Fruit fly (Drosophila melanogaster) whole organism, prepupa: ENCODE measurements around the gene Tmhs.

Source experiments
- Blimp-1 ChIP-seq: fragments of 200-800 bp; sonication (Bioruptor generic); optimal IDR thresholded peaks from 3 replicates; lab custom pipeline; 2017; ENCODE audit warnings: missing biosample characterization, missing genetic modification characterization, mild to moderate bottlenecking, moderate library complexity, missing genetic modification reagents
- CG10669 ChIP-seq: fragments of 200-800 bp; sonication (Bioruptor generic); optimal IDR thresholded peaks from 3 replicates; lab custom pipeline; 2018; ENCODE audit warnings: missing biosample characterization, mild to moderate bottlenecking, missing genetic modification characterization, moderate library complexity
- CG11294 ChIP-seq: fragments of 200-800 bp; sonication (Bioruptor generic); IDR thresholded peaks from 2 replicates; pipeline ENCODE4 v1.3.6; 2022; ENCODE audit warnings: missing biosample characterization, missing genetic modification characterization
- CG11762 ChIP-seq: fragments of 200-800 bp; sonication (Bioruptor generic); optimal IDR thresholded peaks from 3 replicates; lab custom pipeline; 2016; ENCODE audit warnings: missing biosample characterization, missing genetic modification characterization; ENCODE audit not compliant: insufficient read depth
- CG11902 ChIP-seq: fragments of 200-800 bp; sonication (Bioruptor generic); optimal IDR thresholded peaks from 3 replicates; lab custom pipeline; 2016; ENCODE audit warnings: missing biosample characterization, missing genetic modification characterization
- CG15336 ChIP-seq: fragments of 200-800 bp; sonication (Bioruptor generic); IDR thresholded peaks from 2 replicates; pipeline ENCODE4 v1.3.6; 2022; ENCODE audit warnings: missing biosample characterization, missing genetic modification characterization
- CG1621 ChIP-seq: fragments of 200-800 bp; sonication (Bioruptor generic); optimal IDR thresholded peaks from 3 replicates; lab custom pipeline; 2018; ENCODE audit warnings: missing biosample characterization, mild to moderate bottlenecking, missing genetic modification characterization
- CG16779 ChIP-seq: fragments of 200-800 bp; sonication (Bioruptor generic); optimal IDR thresholded peaks from 3 replicates; lab custom pipeline; 2017; ENCODE audit warnings: missing biosample characterization, mild to moderate bottlenecking, missing genetic modification characterization
- CG3032 ChIP-seq: fragments of 200-800 bp; optimal IDR thresholded peaks from 2 replicates; lab custom pipeline; 2019; ENCODE audit warnings: missing biosample characterization, mild to moderate bottlenecking, missing genetic modification characterization, moderate library complexity
- CG31627 ChIP-seq: fragments of 200-800 bp; sonication (Bioruptor generic); optimal IDR thresholded peaks from 3 replicates; lab custom pipeline; 2016; ENCODE audit warnings: missing biosample characterization, missing genetic modification characterization
- CG32006 ChIP-seq: fragments of 200-800 bp; sonication (Bioruptor generic); optimal IDR thresholded peaks from 3 replicates; lab custom pipeline; 2017; ENCODE audit warnings: missing biosample characterization, mild to moderate bottlenecking, missing genetic modification characterization
- CG34406 ChIP-seq: fragments of 200-800 bp; sonication (Bioruptor generic); optimal IDR thresholded peaks from 3 replicates; lab custom pipeline; 2016; ENCODE audit warnings: missing biosample characterization, missing genetic modification characterization
- CG3919 ChIP-seq: fragments of 200-800 bp; sonication (Bioruptor generic); optimal IDR thresholded peaks from 3 replicates; lab custom pipeline; 2016; ENCODE audit warnings: missing biosample characterization, missing genetic modification characterization
- CG4318 ChIP-seq: fragments of 200-800 bp; sonication (Bioruptor generic); optimal IDR thresholded peaks from 3 replicates; lab custom pipeline; 2017; ENCODE audit warnings: missing biosample characterization, mild to moderate bottlenecking, missing genetic modification characterization
- CG6163 ChIP-seq: fragments of 200-800 bp; sonication (Bioruptor generic); IDR thresholded peaks from 3 replicates; pipeline ENCODE4 v1.3.6; 2022; ENCODE audit warnings: missing biosample characterization, missing genetic modification characterization
- CG6792 ChIP-seq: fragments of 200-800 bp; sonication (Bioruptor generic); optimal IDR thresholded peaks from 3 replicates; lab custom pipeline; 2016; ENCODE audit warnings: missing biosample characterization, missing genetic modification characterization
- CG6808 ChIP-seq: fragments of 200-800 bp; sonication (Bioruptor generic); optimal IDR thresholded peaks from 3 replicates; lab custom pipeline; 2017; ENCODE audit warnings: missing biosample characterization, missing genetic modification characterization, mild to moderate bottlenecking, moderate library complexity, missing genetic modification reagents
- CG6854 ChIP-seq: fragments of 200-800 bp; sonication (Bioruptor generic); optimal IDR thresholded peaks from 2 replicates; lab custom pipeline; 2017; ENCODE audit warnings: missing biosample characterization, mild to moderate bottlenecking, missing genetic modification characterization
- CG7368 ChIP-seq: fragments of 200-800 bp; sonication (Bioruptor generic); optimal IDR thresholded peaks from 3 replicates; lab custom pipeline; 2016; ENCODE audit warnings: missing biosample characterization, missing genetic modification characterization
- CG8119 ChIP-seq: fragments of 200-800 bp; sonication (Bioruptor generic); IDR thresholded peaks from 3 replicates; pipeline ENCODE4 v1.3.6; 2022; ENCODE audit warnings: missing biosample characterization, missing genetic modification characterization
- CG8319 ChIP-seq: fragments of 200-800 bp; sonication (Bioruptor generic); optimal IDR thresholded peaks from 3 replicates; lab custom pipeline; 2016; ENCODE audit warnings: missing biosample characterization, missing genetic modification characterization
- CG8632 ChIP-seq: fragments of 200-800 bp; sonication (Bioruptor generic); optimal IDR thresholded peaks from 3 replicates; lab custom pipeline; 2016; ENCODE audit warnings: missing biosample characterization, missing genetic modification characterization
- CG9139 ChIP-seq: fragments of 200-800 bp; sonication (Bioruptor generic); optimal IDR thresholded peaks from 3 replicates; lab custom pipeline; 2017; ENCODE audit warnings: missing biosample characterization, mild to moderate bottlenecking, missing genetic modification characterization
- Eip78C ChIP-seq: fragments of 200-800 bp; sonication (Bioruptor generic); peaks from one replicate; lab custom pipeline; 2016; ENCODE audit warnings: missing biosample characterization, missing genetic modification characterization
- Ets21C ChIP-seq: fragments of 200-800 bp; sonication (Bioruptor generic); optimal IDR thresholded peaks from 3 replicates; lab custom pipeline; 2016; ENCODE audit warnings: missing biosample characterization, missing genetic modification characterization
- Ets96B ChIP-seq: fragments of 200-800 bp; optimal IDR thresholded peaks from 2 replicates; lab custom pipeline; 2019; ENCODE audit warnings: missing biosample characterization, mild to moderate bottlenecking, missing genetic modification characterization, moderate library complexity
- Gug ChIP-seq: fragments of 200-800 bp; sonication (Bioruptor generic); IDR thresholded peaks from 2 replicates; pipeline ENCODE4 v1.3.6; 2022; ENCODE audit warnings: missing biosample characterization, missing genetic modification characterization
- Hr39 ChIP-seq: fragments of 200-800 bp; sonication (Bioruptor generic); optimal IDR thresholded peaks from 2 replicates; lab custom pipeline; 2016; ENCODE audit warnings: missing biosample characterization, missing genetic modification characterization
- Hr4 ChIP-seq: fragments of 200-800 bp; sonication (Bioruptor generic); optimal IDR thresholded peaks from 3 replicates; lab custom pipeline; 2016; ENCODE audit warnings: missing biosample characterization, missing genetic modification characterization
- Met ChIP-seq: fragments of 200-800 bp; sonication (Bioruptor generic); optimal IDR thresholded peaks from 3 replicates; lab custom pipeline; 2016; ENCODE audit warnings: missing biosample characterization, missing genetic modification characterization
- OdsH ChIP-seq: fragments of 200-800 bp; sonication (Bioruptor generic); optimal IDR thresholded peaks from 3 replicates; lab custom pipeline; 2016; ENCODE audit warnings: missing biosample characterization, missing genetic modification characterization
- Sox102F ChIP-seq: fragments of 200-800 bp; sonication (Bioruptor generic); optimal IDR thresholded peaks from 2 replicates; lab custom pipeline; 2016; ENCODE audit warnings: missing biosample characterization, mild to moderate bottlenecking, missing genetic modification characterization
- Sox14 ChIP-seq: fragments of 200-800 bp; sonication (Bioruptor generic); optimal IDR thresholded peaks from 3 replicates; lab custom pipeline; 2016; ENCODE audit warnings: missing biosample characterization, missing genetic modification characterization
- achi ChIP-seq: fragments of 200-800 bp; sonication (Bioruptor generic); optimal IDR thresholded peaks from 3 replicates; lab custom pipeline; 2016; ENCODE audit warnings: missing biosample characterization, missing genetic modification characterization
- dac ChIP-seq: fragments of 200-800 bp; sonication (Bioruptor generic); optimal IDR thresholded peaks from 2 replicates; lab custom pipeline; 2017; ENCODE audit warnings: missing biosample characterization, mild to moderate bottlenecking, missing genetic modification characterization
- dsx ChIP-seq: fragments of 200-800 bp; optimal IDR thresholded peaks from 3 replicates; lab custom pipeline; 2019; ENCODE audit warnings: missing biosample characterization, mild to moderate bottlenecking, missing genetic modification characterization, moderate library complexity; ENCODE audit not compliant: poor library complexity, severe bottlenecking
- eg ChIP-seq: fragments of 200-800 bp; sonication (Bioruptor generic); IDR thresholded peaks from 3 replicates; pipeline ENCODE4 v1.3.6; 2022; ENCODE audit warnings: missing biosample characterization, missing genetic modification characterization
- lz ChIP-seq: fragments of 200-800 bp; sonication (Bioruptor generic); optimal IDR thresholded peaks from 3 replicates; lab custom pipeline; 2016; ENCODE audit warnings: missing biosample characterization, missing genetic modification characterization
- net ChIP-seq: fragments of 200-800 bp; sonication (Bioruptor generic); optimal IDR thresholded peaks from 3 replicates; lab custom pipeline; 2016; ENCODE audit warnings: missing biosample characterization, missing genetic modification characterization
- pdm3 ChIP-seq: fragments of 200-800 bp; sonication (Bioruptor generic); optimal IDR thresholded peaks from 3 replicates; lab custom pipeline; 2016; ENCODE audit warnings: missing biosample characterization, missing genetic modification characterization
- salr ChIP-seq, 2 experiments: fragments of 200-800 bp; sonication (Bioruptor generic); optimal IDR thresholded peaks; 3 replicates each; lab custom pipeline; 2016 to 2018; ENCODE audit warnings: missing biosample characterization in 2 of 2, missing genetic modification characterization in 2 of 2, mild to moderate bottlenecking in 1 of 2
- spab ChIP-seq: fragments of 200-800 bp; sonication (Bioruptor generic); optimal IDR thresholded peaks from 2 replicates; lab custom pipeline; 2017; ENCODE audit warnings: missing biosample characterization, mild to moderate bottlenecking, missing genetic modification characterization, missing genetic modification reagents
- ss ChIP-seq, 2 experiments: fragments of 200-800 bp; sonication (Bioruptor generic); optimal IDR thresholded peaks; 2 replicates in 1 of 2; 3 replicates in 1 of 2; lab custom pipeline; 2017 to 2018; ENCODE audit warnings: mild to moderate bottlenecking in 2 of 2, missing biosample characterization in 2 of 2, missing genetic modification characterization in 2 of 2, moderate library complexity in 1 of 2
- svp ChIP-seq: fragments of 200-800 bp; sonication (Bioruptor generic); peaks from one replicate; lab custom pipeline; 2016; ENCODE audit warnings: missing biosample characterization, missing genetic modification characterization

Tmhs gene

DNA sequence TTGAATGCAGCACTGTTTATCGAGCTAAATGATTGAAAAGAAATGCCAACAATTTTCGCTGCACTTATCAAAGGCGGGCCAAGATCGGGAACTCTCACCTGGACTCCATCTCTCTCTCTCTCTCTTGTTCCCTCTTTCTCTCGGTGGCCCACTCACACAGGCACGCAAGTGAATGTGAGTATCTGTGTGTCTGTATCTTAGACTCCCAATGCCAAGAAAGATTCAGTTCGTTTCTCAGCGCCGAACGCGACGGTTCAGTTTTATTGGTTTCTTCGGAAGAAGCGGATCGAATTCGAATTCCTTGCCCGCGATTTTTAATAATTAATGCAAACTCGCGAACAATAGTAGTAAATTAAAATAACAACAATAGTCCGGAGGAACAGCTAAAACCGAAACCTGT lies at the start of gene Tmhs:
Gene Tmhs, plus strand, starts transcription at position 222 of the 400 bp plus-strand sequence.
- TF ChIP-seq Sox102F (no peak), Ets21C (GFP tag; lab: Kevin White, UChicago) (no peak), CG10669 (GFP tag; lab: Kevin White, UChicago) (no peak), CG31627 (GFP tag; lab: Kevin White, UChicago) (no peak), CG32006 (GFP tag; lab: Kevin White, UChicago) (no peak), CG11762 (GFP tag; lab: Kevin White, UChicago) (no peak), CG15336 (no peak; the same call in 1 of the 2 replicates), salr (GFP tag; optimal IDR thresholded peaks at IDR 0.05; lab: Kevin White, UChicago) (no peak), CG6854 (GFP tag; lab: Kevin White, UChicago) (no peak), CG11294 (GFP tag; lab: Robert Waterston, UW) (no peak), CG6163 (peak; percentile 34; the same call in 1 of the 3 replicates), OdsH (GFP tag; lab: Kevin White, UChicago) (no peak), eg (GFP tag; lab: Robert Waterston, UW) (peak; percentile 45; the same call in 1 of the 3 replicates)

DNA sequence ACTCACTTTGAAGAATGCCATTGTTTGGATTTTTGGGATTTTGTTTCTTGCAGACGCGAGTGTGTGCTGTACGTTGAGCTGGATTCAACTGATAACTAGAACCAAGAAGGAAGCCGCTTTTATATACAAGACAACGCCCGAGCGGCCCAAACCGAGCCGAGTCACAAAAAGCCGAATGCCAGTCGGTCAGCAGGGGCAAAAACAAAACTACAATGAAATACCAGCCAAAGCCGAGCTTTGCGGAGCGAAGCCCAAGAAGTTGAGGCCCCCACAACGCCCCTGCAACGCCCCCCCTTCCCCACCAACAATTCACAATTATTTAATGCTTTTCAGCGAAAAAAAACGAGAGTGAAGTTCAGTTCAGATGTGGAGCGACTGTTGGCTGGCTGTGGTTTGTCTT lies 43.5 kb upstream of the Tmhs start, which contains the start of gene Cpr62Bc:
Gene Cpr62Bc, minus strand, starts transcription at position 101 of the 400 bp plus-strand sequence.
- TF ChIP-seq Gug (GFP tag; lab: Robert Waterston, UW), result no peak
- no peak for TF ChIP-seq CG34406 (GFP tag; lab: Kevin White, UChicago)
- TF ChIP-seq CG6808 (GFP tag; lab: Kevin White, UChicago), result no peak
- no peak for TF ChIP-seq spab (GFP tag; lab: Kevin White, UChicago)
- no peak for TF ChIP-seq CG7368 (GFP tag; lab: Kevin White, UChicago)
- TF ChIP-seq CG11762 (GFP tag; lab: Kevin White, UChicago), result no peak
- TF ChIP-seq Eip78C (GFP tag; lab: Kevin White, UChicago), result no peak

DNA sequence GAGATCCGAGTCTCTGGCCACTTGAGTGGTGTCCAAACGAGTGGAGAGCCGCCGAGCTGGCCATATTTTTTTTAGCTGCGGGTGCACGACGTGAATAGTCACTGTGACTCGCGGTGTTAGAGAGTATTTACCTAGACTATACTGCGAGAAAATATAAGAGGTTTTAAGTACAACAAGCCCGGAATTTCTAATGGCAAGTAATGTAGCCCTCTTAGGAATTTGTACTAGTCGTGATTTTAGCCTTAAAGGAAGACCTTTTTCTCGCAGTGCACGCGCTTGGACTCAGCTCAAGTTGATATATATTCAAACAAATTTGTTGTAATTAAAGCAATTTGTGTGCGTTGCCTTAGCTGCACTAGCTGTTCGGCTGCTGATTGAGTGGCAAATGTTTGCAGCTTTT lies 40.9 kb upstream of the Tmhs start:
- peak; percentile 72 for TF ChIP-seq Hr4 (GFP tag; lab: Kevin White, UChicago)
- TF ChIP-seq CG6163, result peak; percentile 74; the same call in 2 of the 3 replicates
- TF ChIP-seq svp, result no peak
- peak; percentile 90 for TF ChIP-seq eg (GFP tag; lab: Robert Waterston, UW)
- no peak for TF ChIP-seq lz (GFP tag; lab: Kevin White, UChicago)
- no peak for TF ChIP-seq CG11762 (GFP tag; lab: Kevin White, UChicago)
- no peak for TF ChIP-seq CG11902 (GFP tag; lab: Kevin White, UChicago)
- TF ChIP-seq CG6792 (GFP tag; lab: Kevin White, UChicago), result no peak
- TF ChIP-seq CG6808 (GFP tag; lab: Kevin White, UChicago), result no peak
- TF ChIP-seq net (GFP tag; lab: Kevin White, UChicago), result no peak
- TF ChIP-seq CG9139 (GFP tag; lab: Kevin White, UChicago), result no peak
- TF ChIP-seq CG34406 (GFP tag; lab: Kevin White, UChicago), result no peak
- TF ChIP-seq Ets96B (tag; lab: Kevin White, UChicago), result no peak
- TF ChIP-seq CG4318 (GFP tag; lab: Kevin White, UChicago), result peak; percentile 15
- no peak for TF ChIP-seq CG1621
- TF ChIP-seq CG3919 (GFP tag; lab: Kevin White, UChicago), result no peak
- no peak for TF ChIP-seq Blimp-1 (GFP tag; lab: Kevin White, UChicago)
- no peak for TF ChIP-seq Sox102F
- TF ChIP-seq Gug (GFP tag; lab: Robert Waterston, UW), result peak; percentile 69
- TF ChIP-seq CG31627 (GFP tag; lab: Kevin White, UChicago), result no peak
- TF ChIP-seq ss (GFP tag; optimal IDR thresholded peaks at IDR 0.05; lab: Kevin White, UChicago), result no peak
- peak; percentile 37 for TF ChIP-seq pdm3
- TF ChIP-seq CG11294 (GFP tag; lab: Robert Waterston, UW), result peak; percentile 63; the same call in 1 of the 2 replicates
- TF ChIP-seq CG3032, result no peak
- peak; percentile 25 for TF ChIP-seq achi (GFP tag; lab: Kevin White, UChicago)
- peak; percentile 76 for TF ChIP-seq CG15336
- peak; percentile 78 for TF ChIP-seq CG8119
- TF ChIP-seq CG32006 (GFP tag; lab: Kevin White, UChicago), result peak; percentile 72
- TF ChIP-seq Sox14 (GFP tag; lab: Kevin White, UChicago), result no peak
- TF ChIP-seq CG6854 (GFP tag; lab: Kevin White, UChicago), result no peak
- TF ChIP-seq CG8632 (GFP tag; lab: Kevin White, UChicago), result no peak
- TF ChIP-seq spab (GFP tag; lab: Kevin White, UChicago), result no peak
- TF ChIP-seq Eip78C (GFP tag; lab: Kevin White, UChicago), result no peak
- TF ChIP-seq salr (GFP tag; optimal IDR thresholded peaks at IDR 0.05; lab: Kevin White, UChicago), result peak in 1 of 2 experiments; percentile 14
- TF ChIP-seq Hr39 (GFP tag; lab: Kevin White, UChicago), result no peak
- no peak for TF ChIP-seq Met (GFP tag; lab: Kevin White, UChicago)
- TF ChIP-seq CG8319 (GFP tag; lab: Kevin White, UChicago), result no peak
- TF ChIP-seq OdsH (GFP tag; lab: Kevin White, UChicago), result peak; percentile 21
- TF ChIP-seq CG16779 (tag; lab: Kevin White, UChicago), result no peak
- TF ChIP-seq dsx (GFP tag; lab: Kevin White, UChicago), result no peak
- TF ChIP-seq dac, result peak; percentile 44
